Fruit fly (Drosophila melanogaster) whole organism, pupa: ENCODE measurements around the gene CG6985.

Source experiments
- CG10348 ChIP-seq: fragments of 200-800 bp; sonication (Bioruptor generic); IDR thresholded peaks from 2 replicates; pipeline ENCODE4 v1.3.6; 2022; ENCODE audit warnings: missing biosample characterization, missing genetic modification characterization
- CG17806 ChIP-seq: fragments of 200-800 bp; sonication (Bioruptor generic); optimal IDR thresholded peaks from 2 replicates; lab custom pipeline; 2018; ENCODE audit warnings: missing biosample characterization, mild to moderate bottlenecking, missing genetic modification characterization, moderate library complexity
- CG9948 ChIP-seq: fragments of 200-800 bp; sonication (Bioruptor generic); optimal IDR thresholded peaks from 2 replicates; lab custom pipeline; 2018; ENCODE audit warnings: missing biosample characterization, mild to moderate bottlenecking, missing genetic modification characterization, moderate library complexity
- D1 ChIP-seq: fragments of 200-800 bp; sonication (Bioruptor generic); optimal IDR thresholded peaks from 2 replicates; lab custom pipeline; 2018; ENCODE audit warnings: missing biosample characterization, mild to moderate bottlenecking, missing genetic modification characterization, moderate library complexity

DNA sequence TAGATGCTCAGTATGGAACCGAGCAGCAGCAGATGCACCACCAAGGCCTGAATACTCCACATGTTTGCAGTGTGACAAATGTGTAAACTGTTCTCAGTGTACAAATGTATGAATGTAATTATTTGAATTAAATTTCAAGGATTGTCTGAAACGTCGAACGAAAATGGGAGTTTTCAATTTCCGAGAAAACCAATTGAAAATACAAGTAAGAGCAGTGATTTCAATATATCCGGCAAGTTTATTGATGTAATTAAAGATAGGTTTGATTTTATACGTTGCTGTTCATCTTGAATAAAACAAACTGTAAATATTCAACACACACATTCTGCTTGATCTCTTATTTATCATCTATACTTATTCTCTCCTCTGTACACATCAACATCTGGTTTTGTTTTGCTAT is 30.3 kb upstream of the CG6985 start, which contains the start of gene CG4907:
- TF ChIP-seq D1 (tag; lab: Kevin White, UChicago) (no peak), CG10348 (no peak), CG17806 (tag; lab: Kevin White, UChicago) (no peak), CG9948 (tag; lab: Kevin White, UChicago) (no peak)
